Worm (Caenorhabditis elegans) whole organism, L4 larva: ENCODE measurements around the gene ugt-60.

Experiments used
- D1046.2 ChIP-seq: fragments of 200-800 bp; sonication (Bioruptor generic); IDR thresholded peaks from 2 replicates; pipeline ENCODE4 v1.3.6; 2022; ENCODE audit warnings: missing genetic modification characterization, missing compliant biosample characterization
- F37D6.2 ChIP-seq: sonication (generic microtip); optimal IDR thresholded peaks from 2 replicates; lab custom pipeline; 2016; ENCODE audit warnings: mild to moderate bottlenecking, missing genetic modification characterization, missing compliant biosample characterization
- F44E2.7 ChIP-seq: fragments of 200-800 bp; sonication (Bioruptor generic); IDR thresholded peaks from 2 replicates; pipeline ENCODE4 v2.1.2; 2022; ENCODE audit warnings: missing genetic modification characterization, missing compliant biosample characterization
- F49E8.2 ChIP-seq: sonication (generic microtip); optimal IDR thresholded peaks from 2 replicates; lab custom pipeline; 2016; ENCODE audit warnings: missing compliant biosample characterization, mild to moderate bottlenecking, missing genetic modification characterization, borderline replicate concordance
- T20F7.1 ChIP-seq: fragments of 200-800 bp; sonication (Bioruptor generic); optimal IDR thresholded peaks from 2 replicates; lab custom pipeline; 2018; ENCODE audit warnings: mild to moderate bottlenecking, missing genetic modification characterization, missing compliant biosample characterization
- Y105C5A.15 ChIP-seq: fragments of 200-800 bp; sonication (Bioruptor generic); IDR thresholded peaks from 2 replicates; pipeline ENCODE4 v1.3.6; 2022; ENCODE audit warnings: missing genetic modification characterization, missing compliant biosample characterization
- aha-1 ChIP-seq: fragments of 150-350 bp; peaks from one replicate; lab custom pipeline; 2014; ENCODE audit warnings: missing biosample characterization, missing genetic modification characterization
- aly-2 ChIP-seq: sonication (generic microtip); optimal IDR thresholded peaks from 2 replicates; lab custom pipeline; 2018; ENCODE audit warnings: missing biosample characterization, missing genetic modification characterization
- ama-1 ChIP-seq: fragments of 150-350 bp; optimal IDR thresholded peaks from 2 replicates; lab custom pipeline; 2014; ENCODE audit warnings: inconsistent platforms, mixed read lengths
- ceh-28 ChIP-seq: fragments of 150-350 bp; optimal IDR thresholded peaks from 2 replicates; lab custom pipeline; 2014; ENCODE audit warnings: missing biosample characterization, missing genetic modification reagents, missing genetic modification characterization
- ceh-44 ChIP-seq: fragments of 200-800 bp; sonication (Bioruptor generic); IDR thresholded peaks from 2 replicates; pipeline ENCODE4 v1.3.6; 2022; ENCODE audit warnings: missing genetic modification reagents, missing genetic modification characterization, missing compliant biosample characterization
- ceh-62 ChIP-seq: sonication (generic microtip); optimal IDR thresholded peaks from 2 replicates; lab custom pipeline; 2017; ENCODE audit warnings: missing biosample characterization, missing genetic modification characterization
- ces-1 ChIP-seq: fragments of 150-350 bp; sonication (generic microtip); optimal IDR thresholded peaks from 4 replicates; lab custom pipeline; 2014; ENCODE audit warnings: missing biosample characterization, missing genetic modification reagents, missing genetic modification characterization
- ctbp-1 ChIP-seq: fragments of 200-800 bp; sonication (Bioruptor generic); IDR thresholded peaks from 2 replicates; pipeline ENCODE4 v1.3.6; 2022; ENCODE audit warnings: missing genetic modification reagents, missing genetic modification characterization, missing compliant biosample characterization
- daf-12 ChIP-seq: fragments of 150-350 bp; optimal IDR thresholded peaks from 2 replicates; lab custom pipeline; 2014; ENCODE audit warnings: missing biosample characterization, missing genetic modification reagents, missing genetic modification characterization
- dmd-6 ChIP-seq: fragments of 200-800 bp; sonication (Bioruptor generic); IDR thresholded peaks from 2 replicates; pipeline ENCODE4 v1.3.6; 2022; ENCODE audit warnings: missing genetic modification reagents, missing genetic modification characterization, missing compliant biosample characterization
- dmd-8 ChIP-seq: fragments of 200-800 bp; sonication (Bioruptor generic); IDR thresholded peaks from 2 replicates; pipeline ENCODE4 v1.3.6; 2022; ENCODE audit warnings: missing genetic modification characterization, missing compliant biosample characterization
- dpl-1 ChIP-seq: fragments of 150-350 bp; optimal IDR thresholded peaks from 2 replicates; lab custom pipeline; 2014; ENCODE audit warnings: missing biosample characterization, missing genetic modification reagents, missing genetic modification characterization
- duxl-1 ChIP-seq: sonication (generic microtip); optimal IDR thresholded peaks from 2 replicates; lab custom pipeline; 2016; ENCODE audit warnings: mild to moderate bottlenecking, missing genetic modification characterization, moderate library complexity, missing compliant biosample characterization; ENCODE audit not compliant: poor library complexity
- dve-1 ChIP-seq: sonication (generic microtip); optimal IDR thresholded peaks from 2 replicates; lab custom pipeline; 2017; ENCODE audit warnings: antibody characterized with exemption, mild to moderate bottlenecking, missing genetic modification characterization, missing compliant biosample characterization; ENCODE audit not compliant: insufficient read depth
- egl-27 ChIP-seq: sonication (generic microtip); optimal IDR thresholded peaks from 3 replicates; lab custom pipeline; 2017; ENCODE audit warnings: missing biosample characterization, missing genetic modification reagents, missing genetic modification characterization
- egl-43 ChIP-seq: fragments of 200-800 bp; sonication (Bioruptor generic); IDR thresholded peaks from 2 replicates; pipeline ENCODE4 v1.3.6; 2022; ENCODE audit warnings: missing genetic modification reagents, missing genetic modification characterization, missing compliant biosample characterization
- fkh-10 ChIP-seq: fragments of 150-350 bp; optimal IDR thresholded peaks from 2 replicates; lab custom pipeline; 2014; ENCODE audit warnings: missing biosample characterization, missing genetic modification reagents, missing genetic modification characterization
- gei-8 ChIP-seq: fragments of 200-800 bp; sonication (Bioruptor generic); optimal IDR thresholded peaks from 2 replicates; lab custom pipeline; 2018; ENCODE audit warnings: mild to moderate bottlenecking, missing genetic modification characterization, missing compliant biosample characterization
- hlh-11 ChIP-seq: fragments of 200-800 bp; sonication (Bioruptor generic); optimal IDR thresholded peaks from 2 replicates; lab custom pipeline; 2018; ENCODE audit warnings: mild to moderate bottlenecking, missing genetic modification characterization, missing compliant biosample characterization
- jun-1 ChIP-seq: fragments of 150-350 bp; optimal IDR thresholded peaks from 2 replicates; lab custom pipeline; 2014; ENCODE audit warnings: missing biosample characterization, missing genetic modification reagents, missing genetic modification characterization
- lin-1 ChIP-seq: fragments of 200-800 bp; sonication (Bioruptor generic); IDR thresholded peaks from 2 replicates; pipeline ENCODE4 v1.3.6; 2022; ENCODE audit warnings: missing genetic modification reagents, missing genetic modification characterization, missing compliant biosample characterization
- lin-15B ChIP-seq: fragments of 150-350 bp; sonication (generic microtip); optimal IDR thresholded peaks from 3 replicates; lab custom pipeline; 2014; ENCODE audit warnings: missing biosample characterization, missing genetic modification characterization
- lin-38 ChIP-seq: fragments of 200-800 bp; sonication (Bioruptor generic); IDR thresholded peaks from 2 replicates; pipeline ENCODE4 v1.3.6; 2022; ENCODE audit warnings: missing genetic modification reagents, missing genetic modification characterization, missing compliant biosample characterization
- lin-39 ChIP-seq: fragments of 150-350 bp; optimal IDR thresholded peaks from 2 replicates; lab custom pipeline; 2014; ENCODE audit warnings: missing biosample characterization, missing genetic modification reagents, missing genetic modification characterization
- lir-3 ChIP-seq: sonication (generic microtip); optimal IDR thresholded peaks from 2 replicates; lab custom pipeline; 2016; ENCODE audit warnings: mild to moderate bottlenecking, missing genetic modification characterization, missing compliant biosample characterization
- lsy-2 ChIP-seq, 2 experiments: fragments of 150-350 bp in 1 of 2; sonication (generic microtip) in 1 of 2; optimal IDR thresholded peaks; 2 replicates each; lab custom pipeline; 2014 to 2017; ENCODE audit warnings: missing biosample characterization in 2 of 2, missing genetic modification characterization in 2 of 2
- madf-9 ChIP-seq: fragments of 200-800 bp; sonication (Bioruptor generic); conservative IDR thresholded peaks from 2 replicates; pipeline ENCODE4 v1.3.6; 2022; ENCODE audit warnings: missing genetic modification reagents, missing genetic modification characterization, missing compliant biosample characterization
- mdl-1 ChIP-seq, 2 experiments: fragments of 150-350 bp in 1 of 2; sonication (generic microtip) in 1 of 2; optimal IDR thresholded peaks; 2 replicates each; lab custom pipeline; 2014 to 2017; ENCODE audit warnings: missing biosample characterization in 2 of 2, missing genetic modification characterization in 2 of 2
- mdt-29 ChIP-seq: fragments of 200-800 bp; sonication (Bioruptor generic); IDR thresholded peaks from 2 replicates; pipeline ENCODE4 v1.3.6; 2022; ENCODE audit warnings: missing genetic modification reagents, missing genetic modification characterization, missing compliant biosample characterization
- mep-1 ChIP-seq: fragments of 150-350 bp; sonication (generic microtip); optimal IDR thresholded peaks from 3 replicates; lab custom pipeline; 2014; ENCODE audit warnings: missing biosample characterization, missing genetic modification characterization
- mxl-2 ChIP-seq: fragments of 200-800 bp; sonication (Bioruptor generic); conservative IDR thresholded peaks from 2 replicates; pipeline ENCODE4 v1.3.6; 2022; ENCODE audit warnings: missing genetic modification reagents, missing genetic modification characterization, missing compliant biosample characterization
- nhr-25 ChIP-seq: sonication (generic microtip); optimal IDR thresholded peaks from 2 replicates; lab custom pipeline; 2017; ENCODE audit warnings: missing genetic modification characterization, mild to moderate bottlenecking, missing compliant biosample characterization, antibody characterized with exemption, moderate library complexity, borderline replicate concordance; ENCODE audit not compliant: insufficient read depth
- nhr-76 ChIP-seq: fragments of 150-350 bp; optimal IDR thresholded peaks from 2 replicates; lab custom pipeline; 2014; ENCODE audit warnings: missing biosample characterization, missing genetic modification characterization
- nhr-77 ChIP-seq: fragments of 150-350 bp; optimal IDR thresholded peaks from 2 replicates; lab custom pipeline; 2014; ENCODE audit warnings: missing biosample characterization, missing genetic modification characterization
- pqm-1 ChIP-seq: sonication (generic microtip); optimal IDR thresholded peaks from 2 replicates; lab custom pipeline; 2017; ENCODE audit warnings: missing biosample characterization, missing genetic modification characterization
- saeg-2 ChIP-seq: fragments of 200-800 bp; sonication (Bioruptor generic); IDR thresholded peaks from 2 replicates; pipeline ENCODE4 v1.3.6; 2022; ENCODE audit warnings: missing genetic modification reagents, missing genetic modification characterization, missing compliant biosample characterization
- sdz-12 ChIP-seq: fragments of 200-800 bp; sonication (Bioruptor generic); optimal IDR thresholded peaks from 2 replicates; lab custom pipeline; 2018; ENCODE audit warnings: mild to moderate bottlenecking, missing genetic modification characterization, missing compliant biosample characterization
- snpc-4 ChIP-seq: fragments of 150-350 bp; optimal IDR thresholded peaks from 2 replicates; lab custom pipeline; 2014; ENCODE audit warnings: missing biosample characterization, missing genetic modification characterization
- tag-97 ChIP-seq: fragments of 200-800 bp; sonication (Bioruptor generic); IDR thresholded peaks from 2 replicates; pipeline ENCODE4 v1.3.6; 2022; ENCODE audit warnings: missing genetic modification characterization, missing compliant biosample characterization
- tra-1 ChIP-seq: fragments of 200-800 bp; sonication (Bioruptor generic); IDR thresholded peaks from 2 replicates; pipeline ENCODE4 v1.3.6; 2022; ENCODE audit warnings: missing genetic modification reagents, missing genetic modification characterization, missing compliant biosample characterization
- unc-130 ChIP-seq: sonication (generic microtip); optimal IDR thresholded peaks from 2 replicates; lab custom pipeline; 2016; ENCODE audit warnings: missing genetic modification reagents, missing genetic modification characterization, missing compliant biosample characterization
- zfp-2 ChIP-seq: sonication (generic microtip); optimal IDR thresholded peaks from 2 replicates; lab custom pipeline; 2016; ENCODE audit warnings: mild to moderate bottlenecking, missing genetic modification characterization, missing compliant biosample characterization
- zip-2 ChIP-seq: fragments of 150-350 bp; optimal IDR thresholded peaks from 2 replicates; lab custom pipeline; 2014; ENCODE audit warnings: missing biosample characterization, missing genetic modification characterization
- ztf-11 ChIP-seq: fragments of 150-350 bp; optimal IDR thresholded peaks from 2 replicates; lab custom pipeline; 2014; ENCODE audit warnings: missing biosample characterization, missing genetic modification characterization
- ztf-7 ChIP-seq: fragments of 150-350 bp; optimal IDR thresholded peaks from 2 replicates; lab custom pipeline; 2014; ENCODE audit warnings: missing biosample characterization, missing genetic modification characterization

The ugt-60 gene

DNA sequence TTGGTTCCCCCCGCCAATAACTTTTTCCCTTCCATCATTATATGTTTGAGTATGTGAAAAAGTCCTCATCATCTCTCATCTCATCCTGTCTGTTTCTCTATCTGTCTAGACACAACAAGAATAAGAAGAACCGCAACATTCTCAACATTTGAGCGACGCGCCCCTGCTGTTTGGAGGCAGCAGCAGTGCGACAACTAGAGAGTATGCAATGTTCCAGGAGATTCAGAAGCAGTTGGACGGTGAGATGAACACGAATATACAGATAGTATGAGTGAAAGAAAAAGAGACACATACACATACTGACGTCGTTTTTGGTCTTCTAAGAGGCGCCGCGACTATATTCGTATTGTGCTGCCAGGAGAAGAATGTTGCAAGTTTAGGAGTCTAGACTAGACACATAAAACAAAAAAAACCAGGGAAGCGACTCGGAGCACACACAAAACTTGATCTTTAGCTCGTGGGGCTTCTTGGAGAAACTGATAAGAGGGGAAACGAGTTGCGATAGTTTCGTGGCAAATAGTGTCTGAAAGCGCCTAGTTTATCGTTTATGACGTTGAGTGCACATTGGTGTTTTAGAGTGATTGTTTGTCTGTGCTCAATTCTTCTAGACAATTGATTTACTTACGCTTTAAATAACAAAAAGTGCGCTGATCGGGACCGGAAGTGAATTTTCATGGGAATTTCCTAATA lies 13.2 kb downstream of the ugt-60 start (continued):
- TF ChIP-seq snpc-4 (tag; lab: Kevin White, UChicago) (no peak), mdt-29 (GFP tag; lab: Robert Waterston, UW) (no peak), zip-2 (tag; lab: Kevin White, UChicago) (no peak), unc-130 (GFP tag; lab: Kevin White, UChicago) (no peak), ceh-44 (GFP tag; lab: Robert Waterston, UW) (no peak), fkh-10 (peak; percentile 68), dve-1 (peak; percentile 56), tag-97 (GFP tag; lab: Robert Waterston, UW) (no peak), aha-1 (tag; lab: Kevin White, UChicago) (peak; percentile 94), lin-39 (tag; lab: Kevin White, UChicago) (no peak), lin-38 (GFP tag; lab: Robert Waterston, UW) (no peak), ama-1 (no peak), F37D6.2 (tag; lab: Kevin White, UChicago) (peak; percentile 31), ceh-28 (no peak), madf-9 (GFP tag; lab: Robert Waterston, UW) (no peak), nhr-77 (tag; lab: Kevin White, UChicago) (no peak), D1046.2 (GFP tag; lab: Robert Waterston, UW) (0 out of 2 replicates have a peak, but pooled peaks have one; percentile 5), F49E8.2 (tag; lab: Kevin White, UChicago) (no peak), tra-1 (GFP tag; lab: Robert Waterston, UW) (no peak), ces-1 (GFP tag; lab: Kevin White, UChicago) (no peak), aly-2 (tag; lab: Kevin White, UChicago) (no peak), gei-8 (GFP tag; lab: Kevin White, UChicago) (peak; percentile 26), hlh-11 (peak; percentile 45), jun-1 (tag; lab: Kevin White, UChicago) (no peak), lsy-2 (tag; optimal IDR thresholded peaks at IDR 0.05; lab: Kevin White, UChicago) (peak in 1 of 2 experiments; percentile 17), egl-27 (tag; lab: Kevin White, UChicago) (no peak), mxl-2 (GFP tag; lab: Robert Waterston, UW) (no peak), nhr-76 (no peak), F44E2.7 (GFP tag; lab: Robert Waterston, UW) (no peak), lin-15B (tag; lab: Kevin White, UChicago) (no peak), dmd-8 (GFP tag; lab: Robert Waterston, UW) (no peak), saeg-2 (GFP tag; lab: Robert Waterston, UW) (no peak), dpl-1 (GFP tag; lab: Kevin White, UChicago) (no peak), dmd-6 (GFP tag; lab: Robert Waterston, UW) (peak; percentile 88), sdz-12 (GFP tag; lab: Kevin White, UChicago) (no peak), ztf-7 (tag; lab: Kevin White, UChicago) (no peak), pqm-1 (tag; lab: Kevin White, UChicago) (peak; percentile 56), daf-12 (no peak), lir-3 (tag; lab: Kevin White, UChicago) (no peak), mep-1 (tag; lab: Kevin White, UChicago) (no peak), egl-43 (GFP tag; lab: Robert Waterston, UW) (no peak), mdl-1 (tag; optimal IDR thresholded peaks at IDR 0.05; lab: Kevin White, UChicago) (no peak), ztf-11 (tag; lab: Kevin White, UChicago) (no peak), nhr-25 (tag; lab: Kevin White, UChicago) (no peak), duxl-1 (tag; lab: Kevin White, UChicago) (no peak), ctbp-1 (0 out of 2 replicates have a peak, but pooled peaks have one; percentile 21), Y105C5A.15 (GFP tag; lab: Robert Waterston, UW) (no peak), lin-1 (0 out of 2 replicates have a peak, but pooled peaks have one; percentile 24), T20F7.1 (GFP tag; lab: Kevin White, UChicago) (no peak), zfp-2 (tag; lab: Kevin White, UChicago) (no peak), ceh-62 (tag; lab: Kevin White, UChicago) (no peak)
